Worm (Caenorhabditis elegans) whole organism, mixed stage, embryonic: Measurements from ENCODE around the gene klp-19.

ENCODE experiments used
- ces-1 ChIP-seq: fragments of 150-350 bp; optimal IDR thresholded peaks from 2 replicates; lab custom pipeline; 2014; ENCODE audit warnings: missing biosample characterization, missing genetic modification reagents, missing genetic modification characterization
- cnd-1 ChIP-seq: fragments of 200-800 bp; sonication (Bioruptor generic); optimal IDR thresholded peaks from 2 replicates; lab custom pipeline; 2018; ENCODE audit warnings: mild to moderate bottlenecking, missing genetic modification characterization, missing compliant biosample characterization
- elt-3 ChIP-seq: fragments of 150-350 bp; optimal IDR thresholded peaks from 2 replicates; lab custom pipeline; 2014; ENCODE audit warnings: missing biosample characterization, missing genetic modification characterization
- hlh-1 ChIP-seq: fragments of 150-350 bp; optimal IDR thresholded peaks from 2 replicates; lab custom pipeline; 2014; ENCODE audit warnings: missing biosample characterization, missing genetic modification reagents, missing genetic modification characterization
- lsy-2 ChIP-seq: fragments of 150-350 bp; optimal IDR thresholded peaks from 2 replicates; lab custom pipeline; 2014; ENCODE audit warnings: missing biosample characterization, missing genetic modification characterization
- nhr-237 ChIP-seq: fragments of 150-350 bp; optimal IDR thresholded peaks from 2 replicates; lab custom pipeline; 2014; ENCODE audit warnings: missing biosample characterization, missing genetic modification characterization
- nhr-28 ChIP-seq: fragments of 150-350 bp; optimal IDR thresholded peaks from 2 replicates; lab custom pipeline; 2014; ENCODE audit warnings: missing biosample characterization, missing genetic modification characterization
- pha-4 ChIP-seq: fragments of 150-350 bp; optimal IDR thresholded peaks from 2 replicates; lab custom pipeline; 2018; ENCODE audit warnings: missing biosample characterization, missing genetic modification reagents, missing genetic modification characterization
- snpc-4 ChIP-seq: fragments of 150-350 bp; optimal IDR thresholded peaks from 2 replicates; lab custom pipeline; 2014; ENCODE audit warnings: missing biosample characterization, missing genetic modification characterization
- sptf-1 ChIP-seq: sonication (generic microtip); optimal IDR thresholded peaks from 2 replicates; lab custom pipeline; 2017; ENCODE audit warnings: mild to moderate bottlenecking, missing genetic modification characterization, moderate library complexity, missing compliant biosample characterization
- unc-39 ChIP-seq: fragments of 150-350 bp; optimal IDR thresholded peaks from 2 replicates; lab custom pipeline; 2014; ENCODE audit warnings: missing biosample characterization, missing genetic modification characterization
- unc-62 ChIP-seq: fragments of 150-350 bp; optimal IDR thresholded peaks from 2 replicates; lab custom pipeline; 2014; ENCODE audit warnings: missing biosample characterization, missing genetic modification reagents, missing genetic modification characterization
- ztf-11 ChIP-seq: fragments of 150-350 bp; optimal IDR thresholded peaks from 2 replicates; lab custom pipeline; 2014; ENCODE audit warnings: missing biosample characterization, missing genetic modification characterization

DNA sequence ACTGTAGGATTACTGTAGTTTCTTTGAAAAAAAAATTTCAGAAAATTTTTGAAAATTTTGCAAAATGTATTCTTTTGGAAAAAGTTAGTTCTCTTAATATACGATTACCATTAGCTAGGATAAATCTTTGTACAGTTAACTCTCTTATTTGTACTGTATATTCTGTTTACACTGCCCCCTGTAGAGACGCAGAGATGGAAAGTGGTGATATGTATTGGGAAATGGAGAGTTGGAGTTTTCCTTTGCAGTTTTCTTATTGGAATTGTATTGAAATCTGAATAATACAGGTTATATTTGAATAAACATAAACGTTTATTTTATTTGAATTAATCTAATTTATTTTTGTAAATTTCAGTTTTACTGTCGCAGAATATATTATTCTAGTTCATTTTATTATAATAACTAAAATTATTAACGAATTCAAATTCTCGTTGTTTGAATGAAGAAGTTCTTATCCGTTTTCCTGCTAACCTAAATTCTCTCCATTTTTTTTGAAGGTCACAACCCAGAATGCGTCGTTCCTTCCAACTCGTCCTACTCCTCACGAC lies 52.8 kb downstream of the klp-19 start, which contains the start of gene F56A8.9:
- TF ChIP-seq nhr-28 (tag; lab: Kevin White, UChicago): no peak
- no peak for TF ChIP-seq unc-62 (GFP tag; lab: Kevin White, UChicago)
- TF ChIP-seq sptf-1 (tag; lab: Kevin White, UChicago): no peak
- TF ChIP-seq pha-4 (tag; lab: Kevin White, UChicago): peak; percentile 45
- TF ChIP-seq ces-1 (GFP tag; lab: Kevin White, UChicago): no peak
- TF ChIP-seq snpc-4 (tag; lab: Kevin White, UChicago): no peak
- TF ChIP-seq hlh-1 (tag; lab: Kevin White, UChicago): no peak
- no peak for TF ChIP-seq ztf-11
- no peak for TF ChIP-seq unc-39 (tag; lab: Kevin White, UChicago)
- no peak for TF ChIP-seq elt-3 (tag; lab: Kevin White, UChicago)
- TF ChIP-seq cnd-1 (tag; lab: Kevin White, UChicago): no peak
- no peak for TF ChIP-seq lsy-2 (tag; lab: Kevin White, UChicago)
- no peak for TF ChIP-seq nhr-237 (tag; lab: Kevin White, UChicago)
